Worm (Caenorhabditis elegans): ENCODE data around the gene fbxa-213.
"Not testable (repeated sequence)": the region's sequence is repeated elsewhere in the genome, so short reads cannot be mapped to it uniquely, and the experiment has no call there.

The fbxa-213 gene

DNA sequence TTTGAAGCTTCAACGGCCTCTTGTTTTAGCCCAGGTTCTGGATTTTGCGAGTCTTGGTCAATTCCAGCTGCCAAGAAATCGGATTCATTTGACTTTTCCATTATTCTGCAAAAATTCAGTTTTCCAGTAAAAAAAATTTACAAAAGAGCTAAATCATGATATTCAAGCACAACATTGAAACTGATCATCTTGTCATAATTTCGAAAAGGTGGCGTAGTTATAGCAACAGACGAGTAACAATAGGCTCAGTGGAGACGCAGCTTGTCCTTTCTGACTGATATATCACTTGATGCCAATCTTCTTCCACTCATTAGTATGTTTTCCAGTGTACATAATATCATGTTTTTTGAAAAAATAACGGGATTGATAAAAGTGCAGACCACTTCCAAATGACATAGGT lies at the start of gene fbxa-213:
fbxa-213 (minus strand) TSS at position 101 of the 400 bp plus-strand sequence.
- TF ChIP-seq egl-27 (tag; optimal IDR thresholded peaks at IDR 0.05) (no peak), elt-1 (tag; optimal IDR thresholded peaks at IDR 0.05) (no peak), eor-1 (tag; optimal IDR thresholded peaks at IDR 0.05) (no peak), nhr-11 (tag; optimal IDR thresholded peaks at IDR 0.05) (no peak), skn-1 (tag; optimal IDR thresholded peaks at IDR 0.05) (no peak), nfya-1 (tag; optimal IDR thresholded peaks at IDR 0.05; ENCODE audit: insufficient read depth) (no peak), jun-1 (tag; optimal IDR thresholded peaks at IDR 0.05) (no peak), ztf-11 (tag; optimal IDR thresholded peaks at IDR 0.05) (no peak), ZK546.5 (tag; optimal IDR thresholded peaks at IDR 0.05) (no peak)

DNA sequence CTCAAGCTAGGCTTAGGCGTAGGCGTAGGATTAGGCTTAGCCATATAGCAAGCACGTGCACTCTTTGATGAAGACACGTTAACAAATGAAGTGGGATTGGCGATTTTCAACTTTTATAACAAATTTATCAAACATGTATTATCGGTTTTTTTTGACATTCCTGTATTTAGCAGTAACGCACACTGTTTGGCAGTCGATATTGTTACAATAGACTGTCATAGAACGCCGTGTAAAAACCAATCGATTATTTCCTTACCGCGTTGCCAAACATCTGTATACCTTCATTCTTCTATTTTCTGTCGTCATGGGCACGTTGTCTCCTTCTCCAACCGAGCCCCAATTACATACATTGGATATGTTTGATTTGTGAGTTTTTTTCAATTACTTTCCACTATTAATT lies 49.7 kb upstream of the fbxa-213 start, which contains the start of gene fbxb-119:
fbxb-119 (plus strand) TSS at position 301 of the 400 bp plus-strand sequence.
- TF ChIP-seq elt-3 (tag; optimal IDR thresholded peaks at IDR 0.05) (no peak), nhr-67 (tag; optimal IDR thresholded peaks at IDR 0.05) (no peak), unc-39 (tag; optimal IDR thresholded peaks at IDR 0.05) (no peak), ceh-16 (tag; optimal IDR thresholded peaks at IDR 0.05) (no peak), mdl-1 (tag; optimal IDR thresholded peaks at IDR 0.05) (no peak), tbx-2 (tag; optimal IDR thresholded peaks at IDR 0.05) (no peak), jun-1 (tag; optimal IDR thresholded peaks at IDR 0.05) (no peak), fkh-2 (tag; optimal IDR thresholded peaks at IDR 0.05) (no peak), ztf-11 (tag; optimal IDR thresholded peaks at IDR 0.05) (no peak), egl-27 (tag; optimal IDR thresholded peaks at IDR 0.05) (no peak), ama-1 (optimal IDR thresholded peaks at IDR 0.05) (no peak), nhr-23 (tag; optimal IDR thresholded peaks at IDR 0.05) (no peak), pha-4 (tag; optimal IDR thresholded peaks at IDR 0.05) (no peak), aly-2 (tag; optimal IDR thresholded peaks at IDR 0.05) (no peak), sea-2 (GFP tag; optimal IDR thresholded peaks at IDR 0.05) (no peak), lsy-12 (tag; optimal IDR thresholded peaks at IDR 0.05) (no peak), fos-1 (tag; optimal IDR thresholded peaks at IDR 0.05) (no peak)

DNA sequence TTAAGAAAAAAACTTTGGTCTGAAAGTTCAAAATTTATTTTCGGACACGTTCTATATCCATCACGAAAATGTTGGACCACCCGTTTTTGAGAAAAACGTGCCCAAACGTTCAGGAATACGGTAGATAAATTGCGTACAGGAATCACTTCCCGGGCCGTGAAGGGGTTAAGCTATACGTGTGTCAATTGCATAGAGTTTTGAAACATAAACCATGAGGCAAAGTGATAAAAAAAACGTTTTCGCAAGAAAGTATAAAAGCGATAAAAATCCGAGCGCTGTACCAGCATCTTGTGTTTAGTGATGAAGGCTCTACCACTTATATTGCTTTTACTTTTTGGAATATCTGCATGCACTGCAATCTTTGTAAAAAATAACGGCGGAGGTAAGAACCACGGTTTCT lies 33.8 kb upstream of the fbxa-213 start, which contains the start of gene Y51A2A.6:
Y51A2A.6 (plus strand) TSS at position 301 of the 400 bp plus-strand sequence.
- not testable (repeated sequence) for TF ChIP-seq fos-1, unc-39, eor-1 (tag; optimal IDR thresholded peaks at IDR 0.05)

DNA sequence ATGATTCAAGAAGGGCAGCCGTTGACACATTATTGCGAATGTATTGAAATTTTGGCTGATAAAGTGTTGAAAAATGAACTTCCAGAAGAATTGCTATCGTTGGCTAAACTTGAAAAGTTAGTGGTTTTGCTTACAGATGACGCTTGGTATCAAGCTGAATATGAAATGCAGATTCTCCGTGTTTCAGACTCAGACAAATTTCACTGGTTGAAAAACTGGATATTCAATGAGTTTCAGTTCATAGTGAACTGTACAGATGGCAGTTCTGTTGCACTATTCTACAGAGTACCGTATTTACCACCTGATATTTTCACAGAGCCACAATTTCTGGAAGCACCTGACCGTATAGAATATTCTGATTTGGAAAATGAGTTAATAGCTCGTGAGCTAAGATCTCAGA lies 30.7 kb upstream of the fbxa-213 start:
- no peak for TF ChIP-seq hmg-11 (tag; optimal IDR thresholded peaks at IDR 0.05)
- no peak for TF ChIP-seq nhr-76 (tag; optimal IDR thresholded peaks at IDR 0.05)
- no peak for TF ChIP-seq nhr-43 (tag; optimal IDR thresholded peaks at IDR 0.05; ENCODE audit: poor library complexity, severe bottlenecking)
- no peak for TF ChIP-seq pha-4 (tag; optimal IDR thresholded peaks at IDR 0.05)
- no peak for TF ChIP-seq snpc-4 (tag; optimal IDR thresholded peaks at IDR 0.05)
- TF ChIP-seq unc-62 (GFP tag; optimal IDR thresholded peaks at IDR 0.05), result no peak

DNA sequence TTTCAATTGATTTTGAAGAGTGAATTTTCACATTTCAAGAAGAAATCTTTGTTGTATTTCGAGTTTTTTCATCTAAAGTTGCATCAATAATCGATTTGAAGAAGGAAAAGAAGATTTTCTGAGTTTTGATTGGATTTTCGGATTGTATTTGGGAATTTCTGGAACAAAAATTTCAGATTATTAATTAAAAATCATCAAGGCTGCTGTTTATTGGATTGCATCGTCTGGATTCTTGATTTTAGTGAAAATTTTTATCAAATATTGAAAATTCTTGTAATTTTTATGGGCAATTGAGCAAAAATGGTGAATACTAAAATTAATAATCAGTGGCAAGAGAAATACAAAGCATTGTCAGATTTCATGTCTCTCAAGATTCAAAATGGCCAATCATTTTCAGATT lies 29.9 kb upstream of the fbxa-213 start, which contains the start of gene Y51A2A.5:
Y51A2A.5 (plus strand) TSS at position 301 of the 400 bp plus-strand sequence.
- no peak for TF ChIP-seq eor-1 (tag; optimal IDR thresholded peaks at IDR 0.05)
- no peak for TF ChIP-seq elt-3 (tag; optimal IDR thresholded peaks at IDR 0.05)
- TF ChIP-seq fkh-10 (GFP tag; optimal IDR thresholded peaks at IDR 0.05), result no peak
- no peak for TF ChIP-seq R02D3.7 (tag; optimal IDR thresholded peaks at IDR 0.05)
- TF ChIP-seq nhr-23 (tag; optimal IDR thresholded peaks at IDR 0.05), result no peak
- TF ChIP-seq hmg-11 (tag; optimal IDR thresholded peaks at IDR 0.05), result no peak
- TF ChIP-seq ceh-16 (tag; optimal IDR thresholded peaks at IDR 0.05), result no peak
- TF ChIP-seq nhr-237 (tag; optimal IDR thresholded peaks at IDR 0.05), result no peak

DNA sequence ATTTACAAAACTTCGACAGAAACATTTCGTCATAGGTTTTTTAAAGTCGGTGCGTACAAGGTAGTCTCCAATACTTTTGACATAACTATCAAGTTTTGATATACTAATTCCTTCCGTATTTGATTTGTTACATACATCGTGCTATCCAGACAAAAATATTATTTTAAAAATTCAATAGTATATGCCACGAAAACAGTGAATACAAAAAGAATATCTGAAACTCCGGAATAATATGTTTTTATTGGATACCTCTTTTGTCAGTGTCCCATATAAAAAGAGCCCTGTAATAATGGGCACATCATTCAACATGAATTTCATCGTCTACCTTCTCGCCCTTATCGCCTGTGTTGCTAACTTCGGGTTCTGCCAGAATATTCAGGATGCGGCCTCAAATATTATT lies 23.7 kb upstream of the fbxa-213 start, which contains the start of gene Y51A2A.12:
Y51A2A.12 (plus strand) TSS at position 301 of the 400 bp plus-strand sequence.
- TF ChIP-seq ZK546.5 (tag; optimal IDR thresholded peaks at IDR 0.05), result no peak
- TF ChIP-seq unc-39 (tag; optimal IDR thresholded peaks at IDR 0.05), result no peak
- no peak for TF ChIP-seq mdl-1 (tag; optimal IDR thresholded peaks at IDR 0.05)
- TF ChIP-seq ceh-82 (tag; optimal IDR thresholded peaks at IDR 0.05), result no peak
- TF ChIP-seq R02D3.7 (tag; optimal IDR thresholded peaks at IDR 0.05), result no peak
- TF ChIP-seq daf-12 (tag; optimal IDR thresholded peaks at IDR 0.05), result no peak
- TF ChIP-seq snpc-4 (tag; optimal IDR thresholded peaks at IDR 0.05), result no peak
- no peak for TF ChIP-seq nhr-23 (tag; optimal IDR thresholded peaks at IDR 0.05)
- no peak for TF ChIP-seq mml-1 (tag; optimal IDR thresholded peaks at IDR 0.05)

Data from whole organism, L3 larva.